Worm (Caenorhabditis elegans): ENCODE results near the gene T13C2.2.
A peak's percentile ranks its signal among the peaks of the same experiment; 100 is the strongest.

Gene T13C2.2

ce11 chrII:6800104-6800711 is 8.2 kb downstream of the T13C2.2 start, which contains the start of gene F31E8.4:
TSS of gene F31E8.4 (minus strand) at chrII:6800154.
- TF ChIP-seq nhr-6 (tag; optimal IDR thresholded peaks at IDR 0.05) = peak; percentile 1
- TF ChIP-seq unc-39 (tag; optimal IDR thresholded peaks at IDR 0.05) = no peak
- no peak for TF ChIP-seq T26A8.4 (GFP tag; IDR thresholded peaks at IDR 0.05)
- TF ChIP-seq nhr-42 (GFP tag; IDR thresholded peaks at IDR 0.05) = no peak
- no peak for TF ChIP-seq lin-39 (tag; optimal IDR thresholded peaks at IDR 0.05)
- TF ChIP-seq arid-1 (GFP tag; conservative IDR thresholded peaks at IDR 0.05) = no peak
- peak; percentile 52 for TF ChIP-seq dmd-6 (GFP tag; IDR thresholded peaks at IDR 0.05)
- no peak for TF ChIP-seq ceh-20 (GFP tag; IDR thresholded peaks at IDR 0.05)
- no peak for TF ChIP-seq zfp-2 (tag; optimal IDR thresholded peaks at IDR 0.05)
- TF ChIP-seq hif-1 (tag; optimal IDR thresholded peaks at IDR 0.05) = no peak
- TF ChIP-seq madf-5 (GFP tag; IDR thresholded peaks at IDR 0.05) = no peak
- peak; percentile 88 for TF ChIP-seq nhr-28 (tag; optimal IDR thresholded peaks at IDR 0.05)
- TF ChIP-seq pqm-1 (tag; optimal IDR thresholded peaks at IDR 0.05) = peak; percentile 81
- TF ChIP-seq dmd-9 (GFP tag; IDR thresholded peaks at IDR 0.05) = no peak
- TF ChIP-seq mdl-1 (tag; optimal IDR thresholded peaks at IDR 0.05) = peak in 1 of 2 experiments; percentile 15
- TF ChIP-seq F10B5.3 (tag; optimal IDR thresholded peaks at IDR 0.05) = no peak
- no peak for TF ChIP-seq daf-8 (GFP tag; IDR thresholded peaks at IDR 0.05)
- TF ChIP-seq hmg-1.1 (GFP tag; IDR thresholded peaks at IDR 0.05) = no peak
- peak; percentile 53 for TF ChIP-seq nhr-77 (tag; optimal IDR thresholded peaks at IDR 0.05)
- peak; percentile 34 for TF ChIP-seq R02D3.7 (tag; optimal IDR thresholded peaks at IDR 0.05)
- no peak for TF ChIP-seq ceh-32 (tag; optimal IDR thresholded peaks at IDR 0.05; ENCODE audit: poor library complexity)
- peak; percentile 24 for TF ChIP-seq hlh-30 (tag; optimal IDR thresholded peaks at IDR 0.05; ENCODE audit: insufficient read depth)
- TF ChIP-seq ZK337.2 (GFP tag; IDR thresholded peaks at IDR 0.05) = no peak
- 0 out of 2 replicates have a peak, but pooled peaks have one; percentile 18 for TF ChIP-seq tra-1 (GFP tag; IDR thresholded peaks at IDR 0.05)
- TF ChIP-seq ama-1 (optimal IDR thresholded peaks at IDR 0.05) = no peak
- TF ChIP-seq php-3 (GFP tag; IDR thresholded peaks at IDR 0.05) = peak; percentile 49; the same call in 1 of the 2 replicates
- TF ChIP-seq unc-62 (GFP tag; optimal IDR thresholded peaks at IDR 0.05 in 1 of 2) = peak in 1 of 2 experiments; percentile 88
- no peak for TF ChIP-seq unc-62 (tag; optimal IDR thresholded peaks at IDR 0.05)
- peak; percentile 42 for TF ChIP-seq mes-2 (tag; optimal IDR thresholded peaks at IDR 0.05; ENCODE audit: poor library complexity, severe bottlenecking)
- TF ChIP-seq ces-1 (GFP tag; optimal IDR thresholded peaks at IDR 0.05) = no peak
- TF ChIP-seq sdz-12 (GFP tag; optimal IDR thresholded peaks at IDR 0.05) = no peak
- no peak for TF ChIP-seq aly-2 (tag; optimal IDR thresholded peaks at IDR 0.05)
- no peak for TF ChIP-seq zip-11 (GFP tag; IDR thresholded peaks at IDR 0.05)
- TF ChIP-seq daf-16 (GFP tag; optimal IDR thresholded peaks at IDR 0.05) = no peak
- peak; percentile 85 for TF ChIP-seq daf-16 (tag; optimal IDR thresholded peaks at IDR 0.05)
- no peak for TF ChIP-seq vab-7 (GFP tag; IDR thresholded peaks at IDR 0.05)
- TF ChIP-seq zip-2 (tag; optimal IDR thresholded peaks at IDR 0.05) = no peak
- peak; percentile 61 for TF ChIP-seq hlh-11 (tag; optimal IDR thresholded peaks at IDR 0.05)
- TF ChIP-seq F44E2.7 (GFP tag; IDR thresholded peaks at IDR 0.05) = no peak
- no peak for TF ChIP-seq lin-29 (GFP tag; IDR thresholded peaks at IDR 0.05)
- no peak for TF ChIP-seq saeg-2 (GFP tag; IDR thresholded peaks at IDR 0.05)

DNA sequence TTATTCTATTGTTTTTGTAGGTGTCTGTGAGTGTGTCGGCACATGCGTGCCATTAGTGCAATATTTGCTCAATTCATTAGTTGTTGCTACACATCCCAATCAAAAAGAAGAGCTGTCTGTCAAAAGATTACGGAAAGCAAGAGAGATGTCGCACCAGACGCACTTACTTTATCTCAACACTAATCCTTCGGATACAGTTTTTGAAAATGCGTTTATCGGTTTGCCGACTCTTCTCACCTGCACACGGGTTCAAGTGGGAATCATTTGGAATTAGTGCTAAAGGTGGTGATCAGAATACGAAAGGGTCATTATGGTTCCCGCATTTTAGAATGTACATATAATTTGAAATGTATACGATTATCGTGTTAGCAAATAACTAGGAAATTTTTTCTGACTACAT is 9.3 kb downstream of the T13C2.2 start:
- TF ChIP-seq nhr-77 (tag; optimal IDR thresholded peaks at IDR 0.05) (no peak), unc-62 (GFP tag; optimal IDR thresholded peaks at IDR 0.05 in 1 of 2) (peak in 1 of 2 experiments; percentile 70), unc-62 (tag; optimal IDR thresholded peaks at IDR 0.05) (no peak), pqm-1 (tag; optimal IDR thresholded peaks at IDR 0.05) (no peak)
